Worm (Caenorhabditis elegans) whole organism, L4/young adult: ENCODE results near the gene srh-173.

Experiments
- dao-5 ChIP-seq: sonication (generic microtip); optimal IDR thresholded peaks from 2 replicates; lab custom pipeline; 2016; ENCODE audit warnings: missing genotype, missing genetic modification characterization, moderate library complexity, missing compliant biosample characterization
- him-1 ChIP-seq: sonication (generic microtip); optimal IDR thresholded peaks from 2 replicates; lab custom pipeline; 2016; ENCODE audit warnings: missing genotype, missing genetic modification reagents, missing genetic modification characterization, missing compliant biosample characterization

- TF ChIP-seq dao-5 (tag; lab: Kevin White, UChicago) (no peak), him-1 (tag; lab: Kevin White, UChicago) (peak; percentile 23)
Observed at ce11 chrV:20005724-20006132, 32.6 kb downstream of the srh-173 start.
